Worm (Caenorhabditis elegans) whole organism, young adult: ENCODE results near the gene Y39A1A.17.

ENCODE experiments used
- ZK185.1 ChIP-seq: sonication (generic microtip); optimal IDR thresholded peaks from 2 replicates; lab custom pipeline; 2016; ENCODE audit warnings: mild to moderate bottlenecking, missing genetic modification characterization, missing compliant biosample characterization; ENCODE audit not compliant: poor library complexity, severe bottlenecking
- ama-1 ChIP-seq, 3 experiments: fragments of 150-350 bp in 1 of 3; sonication (generic microtip) in 2 of 3; optimal IDR thresholded peaks; 2 replicates each; lab custom pipeline; 2014 to 2018; ENCODE audit warnings: missing biosample characterization in 2 of 3, missing genetic modification characterization in 2 of 3, missing genetic modification reagents in 2 of 3
- hrde-1 ChIP-seq: sonication (generic microtip); optimal IDR thresholded peaks from 2 replicates; lab custom pipeline; 2016; ENCODE audit warnings: missing genetic modification characterization, mild to moderate bottlenecking, missing compliant biosample characterization, moderate library complexity, missing genotype, missing genetic modification reagents, borderline replicate concordance
- hsf-1 ChIP-seq: fragments of 200-800 bp; sonication (Bioruptor generic); IDR thresholded peaks from 2 replicates; pipeline ENCODE4 v1.3.6; 2022; ENCODE audit warnings: missing genetic modification reagents, missing genetic modification characterization, missing compliant biosample characterization
- lin-40 ChIP-seq: sonication (generic microtip); optimal IDR thresholded peaks from 2 replicates; lab custom pipeline; 2016; ENCODE audit warnings: missing genetic modification characterization, mild to moderate bottlenecking, missing compliant biosample characterization, missing genotype, missing genetic modification reagents
- madf-6 ChIP-seq: fragments of 200-800 bp; sonication (Bioruptor generic); IDR thresholded peaks from 2 replicates; pipeline ENCODE4 v1.3.6; 2022; ENCODE audit warnings: missing genetic modification reagents, missing genetic modification characterization, missing compliant biosample characterization
- mes-4 ChIP-seq: sonication (generic microtip); optimal IDR thresholded peaks from 2 replicates; lab custom pipeline; 2016; ENCODE audit warnings: missing genotype, missing genetic modification characterization, missing compliant biosample characterization
- unc-62 ChIP-seq: fragments of 150-350 bp; optimal IDR thresholded peaks from 2 replicates; lab custom pipeline; 2014; ENCODE audit warnings: missing biosample characterization, missing genetic modification reagents, missing genetic modification characterization

- TF ChIP-seq ZK185.1 (tag; lab: Kevin White, UChicago) (peak; percentile 79), mes-4 (tag; lab: Kevin White, UChicago) (no peak), lin-40 (tag; lab: Kevin White, UChicago) (peak; percentile 80), hsf-1 (GFP tag; lab: Robert Waterston, UW) (0 out of 2 replicates have a peak, but pooled peaks have one; percentile 37), madf-6 (GFP tag; lab: Robert Waterston, UW) (peak; percentile 84), ama-1 (optimal IDR thresholded peaks at IDR 0.05; lab: Kevin White, UChicago) (no peak), ama-1 (GFP tag; optimal IDR thresholded peaks at IDR 0.05; lab: Kevin White, UChicago) (no peak), unc-62 (GFP tag; lab: Kevin White, UChicago) (no peak), hrde-1 (tag; lab: Kevin White, UChicago) (no peak)
Measured at ce11 chrIII:10706972-10707438, 16.1 kb upstream of the Y39A1A.17 start, which contains the start of the genes Y39A1A.21 and Y39A1A.22.
